Worm (Caenorhabditis elegans): ENCODE measurements around the gene F08B12.4.

The F08B12.4 gene

DNA sequence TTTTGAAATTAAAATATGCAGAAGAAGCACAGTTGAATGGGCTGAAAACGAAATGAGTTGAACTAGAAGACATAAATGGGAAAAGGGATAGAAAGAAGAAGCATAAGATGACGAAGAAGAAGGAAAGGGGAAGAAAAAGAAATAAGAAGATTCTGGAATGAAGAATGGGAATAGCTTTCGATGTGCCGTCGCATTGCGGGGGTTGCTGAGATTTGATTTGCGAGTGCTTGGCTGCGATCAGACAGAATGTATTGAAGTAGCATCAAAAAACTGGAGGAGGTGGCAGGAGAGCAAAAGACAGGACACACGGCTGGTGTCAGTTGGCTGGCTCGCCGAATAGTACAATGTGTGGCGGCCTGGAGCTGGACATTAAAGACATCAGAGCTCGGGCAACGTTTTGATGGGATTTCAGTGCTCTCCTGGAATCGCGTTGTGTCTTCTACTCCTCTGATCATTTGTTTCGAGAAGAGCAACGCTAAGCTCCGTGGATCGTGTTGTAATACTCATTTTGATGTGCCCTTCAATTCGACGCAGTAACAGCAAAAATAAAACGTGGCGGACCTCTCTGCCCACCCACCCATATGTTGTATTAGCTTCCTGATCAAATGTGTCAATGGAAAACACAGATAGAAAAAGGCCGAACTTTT, 28.3 kb downstream of the F08B12.4 start:
- TF ChIP-seq nhr-11 (tag; optimal IDR thresholded peaks at IDR 0.05) = no peak
- peak; percentile 64 for TF ChIP-seq F13H6.1 (tag; optimal IDR thresholded peaks at IDR 0.05)
- TF ChIP-seq pros-1 (tag; optimal IDR thresholded peaks at IDR 0.05) = no peak
- TF ChIP-seq dve-1 (tag; optimal IDR thresholded peaks at IDR 0.05) = no peak
- TF ChIP-seq K09A11.1 (tag; optimal IDR thresholded peaks at IDR 0.05; ENCODE audit: insufficient read depth) = no peak
- peak; percentile 79 for TF ChIP-seq unc-42 (tag; optimal IDR thresholded peaks at IDR 0.05)
- no peak for TF ChIP-seq hlh-30 (tag; optimal IDR thresholded peaks at IDR 0.05; ENCODE audit: insufficient read depth)
- TF ChIP-seq fax-1 (tag; optimal IDR thresholded peaks at IDR 0.05) = no peak
- no peak for TF ChIP-seq nfya-1 (tag; optimal IDR thresholded peaks at IDR 0.05)
- TF ChIP-seq che-1 (tag; optimal IDR thresholded peaks at IDR 0.05) = no peak
- TF ChIP-seq T23F11.4 (GFP tag; optimal IDR thresholded peaks at IDR 0.05) = no peak
- TF ChIP-seq npax-4 (tag; optimal IDR thresholded peaks at IDR 0.05) = no peak
- peak; percentile 38 for TF ChIP-seq ref-2 (tag; optimal IDR thresholded peaks at IDR 0.05)
- TF ChIP-seq tbx-2 (tag; optimal IDR thresholded peaks at IDR 0.05) = peak; percentile 57
- TF ChIP-seq pax-1 (tag; optimal IDR thresholded peaks at IDR 0.05) = no peak
- TF ChIP-seq rnt-1 (tag; optimal IDR thresholded peaks at IDR 0.05) = peak; percentile 82
- TF ChIP-seq elt-2 (tag; optimal IDR thresholded peaks at IDR 0.05) = no peak
- TF ChIP-seq gmeb-2 (tag; optimal IDR thresholded peaks at IDR 0.05) = no peak
- TF ChIP-seq ceh-22 (tag; optimal IDR thresholded peaks at IDR 0.05) = no peak
- no peak for TF ChIP-seq nhr-232 (tag; optimal IDR thresholded peaks at IDR 0.05)
- no peak for TF ChIP-seq lin-11 (tag; optimal IDR thresholded peaks at IDR 0.05)
- TF ChIP-seq mec-3 (tag; optimal IDR thresholded peaks at IDR 0.05; ENCODE audit: borderline replicate concordance) = no peak
- no peak for TF ChIP-seq zip-5 (tag; optimal IDR thresholded peaks at IDR 0.05)
- peak; percentile 79 for TF ChIP-seq pat-9 (tag; optimal IDR thresholded peaks at IDR 0.05)
- no peak for TF ChIP-seq ceh-45 (GFP tag; IDR thresholded peaks at IDR 0.05)
- peak; percentile 61 for TF ChIP-seq syd-9 (tag; optimal IDR thresholded peaks at IDR 0.05)
- TF ChIP-seq hlh-13 (GFP tag; optimal IDR thresholded peaks at IDR 0.05) = no peak
- peak; percentile 25 for TF ChIP-seq C08G9.2 (tag; optimal IDR thresholded peaks at IDR 0.05)
- no peak for TF ChIP-seq ets-4 (tag; optimal IDR thresholded peaks at IDR 0.05)
- TF ChIP-seq Y22D7AL.16 (tag; optimal IDR thresholded peaks at IDR 0.05) = no peak
- TF ChIP-seq unc-55 (GFP tag; optimal IDR thresholded peaks at IDR 0.05) = peak; percentile 58
- no peak for TF ChIP-seq ceh-19 (GFP tag; optimal IDR thresholded peaks at IDR 0.05)
- no peak for TF ChIP-seq fkh-6 (tag; optimal IDR thresholded peaks at IDR 0.05)
- no peak for TF ChIP-seq tbx-7 (tag; optimal IDR thresholded peaks at IDR 0.05)
- no peak for TF ChIP-seq ceh-24 (tag; optimal IDR thresholded peaks at IDR 0.05)
- TF ChIP-seq hlh-8 (tag; optimal IDR thresholded peaks at IDR 0.05) = no peak
- no peak for TF ChIP-seq fkh-10 (GFP tag; optimal IDR thresholded peaks at IDR 0.05)
- TF ChIP-seq ceh-6 (GFP tag; optimal IDR thresholded peaks at IDR 0.05) = no peak
- TF ChIP-seq K02D7.2 (tag; optimal IDR thresholded peaks at IDR 0.05) = no peak
- TF ChIP-seq ahr-1 (tag; optimal IDR thresholded peaks at IDR 0.05) = no peak
- no peak for TF ChIP-seq ceh-2 (tag; optimal IDR thresholded peaks at IDR 0.05)
- no peak for TF ChIP-seq lim-6 (tag; optimal IDR thresholded peaks at IDR 0.05)
- peak; percentile 48 for TF ChIP-seq ceh-31 (tag; optimal IDR thresholded peaks at IDR 0.05)
- no peak for TF ChIP-seq ceh-30 (tag; optimal IDR thresholded peaks at IDR 0.05)
- no peak for TF ChIP-seq madf-2 (tag; optimal IDR thresholded peaks at IDR 0.05)
- TF ChIP-seq sox-4 (tag; optimal IDR thresholded peaks at IDR 0.05) = no peak
- TF ChIP-seq odd-2 (tag; optimal IDR thresholded peaks at IDR 0.05) = no peak
- TF ChIP-seq sox-2 (GFP tag; IDR thresholded peaks at IDR 0.05) = no peak
- TF ChIP-seq ceh-14 (tag; optimal IDR thresholded peaks at IDR 0.05) = peak; percentile 2
- no peak for TF ChIP-seq C38D4.7 (GFP tag; optimal IDR thresholded peaks at IDR 0.05)
- TF ChIP-seq pag-3 (tag; optimal IDR thresholded peaks at IDR 0.05; ENCODE audit: borderline replicate concordance) = no peak
- peak; percentile 4 for TF ChIP-seq ceh-34 (tag; optimal IDR thresholded peaks at IDR 0.05)
- no peak for TF ChIP-seq hlh-6 (tag; optimal IDR thresholded peaks at IDR 0.05)

Measured in whole organism, late embryonic.